Worm (Caenorhabditis elegans) whole organism, young adult: ENCODE measurements around the gene F46G11.2.

Experiments
- B0035.1 ChIP-seq: sonication (generic microtip); optimal IDR thresholded peaks from 2 replicates; lab custom pipeline; 2016; ENCODE audit warnings: missing genetic modification characterization, mild to moderate bottlenecking, missing compliant biosample characterization, missing genotype, missing genetic modification reagents
- B0261.1 ChIP-seq: sonication (generic microtip); optimal IDR thresholded peaks from 2 replicates; lab custom pipeline; 2016; ENCODE audit warnings: mild to moderate bottlenecking, missing genetic modification characterization, moderate library complexity, missing compliant biosample characterization
- C06A6.2 ChIP-seq: fragments of 200-800 bp; sonication (Bioruptor generic); conservative IDR thresholded peaks from 2 replicates; pipeline ENCODE4 v1.3.6; 2022; ENCODE audit warnings: missing genetic modification characterization, missing compliant biosample characterization
- F10E7.11 ChIP-seq: sonication (generic microtip); optimal IDR thresholded peaks from 2 replicates; lab custom pipeline; 2017; ENCODE audit warnings: mild to moderate bottlenecking, missing genetic modification characterization, moderate library complexity, missing compliant biosample characterization
- F22D6.2 ChIP-seq: sonication (generic microtip); optimal IDR thresholded peaks from 2 replicates; lab custom pipeline; 2016; ENCODE audit warnings: mild to moderate bottlenecking, missing genetic modification characterization, missing compliant biosample characterization
- F55B11.4 ChIP-seq: sonication (generic microtip); optimal IDR thresholded peaks from 2 replicates; lab custom pipeline; 2016; ENCODE audit warnings: missing compliant biosample characterization, missing genetic modification characterization, borderline replicate concordance; ENCODE audit not compliant: insufficient read depth
- K11D2.4 ChIP-seq: fragments of 200-800 bp; sonication (Bioruptor generic); IDR thresholded peaks from 2 replicates; pipeline ENCODE4 v1.3.6; 2022; ENCODE audit warnings: missing genetic modification reagents, missing genetic modification characterization, missing compliant biosample characterization
- T07F8.4 ChIP-seq: sonication (generic microtip); optimal IDR thresholded peaks from 2 replicates; lab custom pipeline; 2016; ENCODE audit warnings: mild to moderate bottlenecking, missing genetic modification characterization, moderate library complexity, missing compliant biosample characterization
- Y53G8AR.9 ChIP-seq: fragments of 200-800 bp; sonication (Bioruptor generic); conservative IDR thresholded peaks from 2 replicates; pipeline ENCODE4 v1.3.6; 2022; ENCODE audit warnings: missing genetic modification reagents, missing genetic modification characterization, missing compliant biosample characterization
- Y95B8A.8 ChIP-seq: fragments of 200-800 bp; sonication (Bioruptor generic); IDR thresholded peaks from 2 replicates; pipeline ENCODE4 v1.3.6; 2022; ENCODE audit warnings: missing genetic modification reagents, missing genetic modification characterization, missing compliant biosample characterization
- akir-1 ChIP-seq: fragments of 200-800 bp; sonication (Bioruptor generic); optimal IDR thresholded peaks from 2 replicates; lab custom pipeline; 2018; ENCODE audit warnings: mild to moderate bottlenecking, missing genetic modification characterization, moderate library complexity, missing compliant biosample characterization
- aptf-2 ChIP-seq: fragments of 200-800 bp; sonication (Bioruptor generic); conservative IDR thresholded peaks from 2 replicates; pipeline ENCODE4 v1.3.6; 2022; ENCODE audit warnings: missing genetic modification reagents, missing genetic modification characterization, missing compliant biosample characterization
- athp-1 ChIP-seq: sonication (generic microtip); optimal IDR thresholded peaks from 2 replicates; lab custom pipeline; 2017; ENCODE audit warnings: mild to moderate bottlenecking, missing genetic modification characterization, missing compliant biosample characterization
- attf-5 ChIP-seq: fragments of 200-800 bp; sonication (Bioruptor generic); optimal IDR thresholded peaks from 2 replicates; lab custom pipeline; 2018; ENCODE audit warnings: mild to moderate bottlenecking, missing genetic modification characterization, missing compliant biosample characterization
- attf-6 ChIP-seq: fragments of 200-800 bp; sonication (Bioruptor generic); IDR thresholded peaks from 2 replicates; pipeline ENCODE4 v1.3.6; 2022; ENCODE audit warnings: missing genetic modification reagents, missing genetic modification characterization, missing compliant biosample characterization
- cebp-1 ChIP-seq, 2 experiments: fragments of 200-800 bp in 1 of 2; sonication (Bioruptor generic) in 1 of 2; sonication (generic microtip) in 1 of 2; IDR thresholded peaks in 1 of 2; optimal IDR thresholded peaks in 1 of 2; 2 replicates each; pipeline versions ENCODE4 v1.3.6 to Lab custom; 2017 to 2022; ENCODE audit warnings: missing compliant biosample characterization in 2 of 2, missing genetic modification characterization in 2 of 2, mild to moderate bottlenecking in 1 of 2, missing genetic modification reagents in 1 of 2, moderate library complexity in 1 of 2
- ceh-100 ChIP-seq: fragments of 200-800 bp; sonication (Bioruptor generic); IDR thresholded peaks from 2 replicates; pipeline ENCODE4 v1.3.6; 2022; ENCODE audit warnings: missing genetic modification reagents, missing genetic modification characterization, missing compliant biosample characterization
- ceh-58 ChIP-seq: fragments of 200-800 bp; sonication (Bioruptor generic); IDR thresholded peaks from 2 replicates; pipeline ENCODE4 v1.3.6; 2022; ENCODE audit warnings: missing genetic modification characterization, missing compliant biosample characterization
- ceh-91 ChIP-seq: fragments of 200-800 bp; sonication (Bioruptor generic); IDR thresholded peaks from 2 replicates; pipeline ENCODE4 v1.3.6; 2022; ENCODE audit warnings: missing genetic modification reagents, missing genetic modification characterization, missing compliant biosample characterization
- dox-1 ChIP-seq: fragments of 200-800 bp; sonication (Bioruptor generic); IDR thresholded peaks from 2 replicates; pipeline ENCODE4 v1.3.6; 2022; ENCODE audit warnings: missing genetic modification reagents, missing genetic modification characterization, missing compliant biosample characterization
- dpff-1 ChIP-seq: sonication (generic microtip); optimal IDR thresholded peaks from 2 replicates; lab custom pipeline; 2017; ENCODE audit warnings: mild to moderate bottlenecking, missing genetic modification characterization, missing compliant biosample characterization
- dpl-1 ChIP-seq: fragments of 150-350 bp; optimal IDR thresholded peaks from 2 replicates; lab custom pipeline; 2014; ENCODE audit warnings: missing biosample characterization, missing genetic modification reagents, missing genetic modification characterization
- efl-1 ChIP-seq: fragments of 150-350 bp; optimal IDR thresholded peaks from 2 replicates; lab custom pipeline; 2014; ENCODE audit warnings: missing biosample characterization, missing genetic modification reagents, missing genetic modification characterization
- egl-44 ChIP-seq: fragments of 200-800 bp; sonication (Bioruptor generic); IDR thresholded peaks from 2 replicates; pipeline ENCODE4 v1.3.6; 2022; ENCODE audit warnings: missing genetic modification reagents, missing genetic modification characterization, missing compliant biosample characterization
- egrh-3 ChIP-seq: fragments of 200-800 bp; sonication (Bioruptor generic); IDR thresholded peaks from 2 replicates; pipeline ENCODE4 v1.3.6; 2022; ENCODE audit warnings: missing genetic modification reagents, missing genetic modification characterization, missing compliant biosample characterization
- fkh-3 ChIP-seq: sonication (generic microtip); optimal IDR thresholded peaks from 2 replicates; lab custom pipeline; 2016; ENCODE audit warnings: mild to moderate bottlenecking, missing genetic modification characterization, missing compliant biosample characterization
- hlh-26 ChIP-seq: fragments of 200-800 bp; sonication (Bioruptor generic); conservative IDR thresholded peaks from 2 replicates; pipeline ENCODE4 v1.3.6; 2022; ENCODE audit warnings: missing genetic modification reagents, missing genetic modification characterization, missing compliant biosample characterization
- hmg-1.2 ChIP-seq: fragments of 200-800 bp; sonication (Bioruptor generic); IDR thresholded peaks from 2 replicates; pipeline ENCODE4 v1.3.6; 2022; ENCODE audit warnings: missing genetic modification reagents, missing genetic modification characterization, missing compliant biosample characterization
- lin-26 ChIP-seq: fragments of 200-800 bp; sonication (Bioruptor generic); IDR thresholded peaks from 2 replicates; pipeline ENCODE4 v1.3.6; 2022; ENCODE audit warnings: missing genetic modification reagents, missing genetic modification characterization, missing compliant biosample characterization
- lin-54 ChIP-seq: fragments of 200-800 bp; sonication (Bioruptor generic); optimal IDR thresholded peaks from 2 replicates; lab custom pipeline; 2018; ENCODE audit warnings: mild to moderate bottlenecking, missing genetic modification characterization, missing compliant biosample characterization
- lsl-1 ChIP-seq: fragments of 200-800 bp; sonication (Bioruptor generic); optimal IDR thresholded peaks from 2 replicates; lab custom pipeline; 2018; ENCODE audit warnings: mild to moderate bottlenecking, missing genetic modification characterization, moderate library complexity, missing compliant biosample characterization
- lsy-27 ChIP-seq: sonication (generic microtip); optimal IDR thresholded peaks from 2 replicates; lab custom pipeline; 2017; ENCODE audit warnings: missing genetic modification characterization, mild to moderate bottlenecking, missing compliant biosample characterization, antibody characterized with exemption, missing genotype, borderline replicate concordance; ENCODE audit not compliant: insufficient read depth
- mxl-1 ChIP-seq: sonication (generic microtip); optimal IDR thresholded peaks from 2 replicates; lab custom pipeline; 2016; ENCODE audit warnings: missing genetic modification characterization, missing compliant biosample characterization
- nhr-120 ChIP-seq: fragments of 200-800 bp; sonication (Bioruptor generic); IDR thresholded peaks from 2 replicates; pipeline ENCODE4 v1.3.6; 2022; ENCODE audit warnings: missing genetic modification characterization, missing compliant biosample characterization
- nhr-179 ChIP-seq: sonication (generic microtip); optimal IDR thresholded peaks from 2 replicates; lab custom pipeline; 2016; ENCODE audit warnings: mild to moderate bottlenecking, missing genetic modification characterization, missing compliant biosample characterization
- nhr-27 ChIP-seq: fragments of 200-800 bp; sonication (Bioruptor generic); optimal IDR thresholded peaks from 2 replicates; lab custom pipeline; 2018; ENCODE audit warnings: mild to moderate bottlenecking, missing genetic modification characterization, moderate library complexity, missing compliant biosample characterization
- rec-8 ChIP-seq, 2 experiments: sonication (generic microtip); optimal IDR thresholded peaks; 2 replicates each; lab custom pipeline; 2016; ENCODE audit warnings: mild to moderate bottlenecking in 2 of 2, missing genetic modification characterization in 2 of 2, missing genetic modification reagents in 2 of 2, missing genotype in 2 of 2, missing biosample characterization in 1 of 2, missing compliant biosample characterization in 1 of 2, moderate library complexity in 1 of 2
- rpc-1 ChIP-seq, 2 experiments: fragments of 150-350 bp in 1 of 2; sonication (generic microtip) in 1 of 2; optimal IDR thresholded peaks; 2 replicates each; lab custom pipeline; 2014 to 2018; ENCODE audit warnings: missing biosample characterization in 1 of 2, missing genetic modification characterization in 1 of 2, missing genetic modification reagents in 1 of 2, missing genotype in 1 of 2
- sdz-38 ChIP-seq: sonication (generic microtip); optimal IDR thresholded peaks from 2 replicates; lab custom pipeline; 2016; ENCODE audit warnings: missing genotype, missing genetic modification characterization, missing compliant biosample characterization
- tlf-1 ChIP-seq: fragments of 200-800 bp; sonication (Bioruptor generic); optimal IDR thresholded peaks from 2 replicates; lab custom pipeline; 2018; ENCODE audit warnings: mild to moderate bottlenecking, missing genetic modification characterization, missing compliant biosample characterization
- xnd-1 ChIP-seq: sonication (generic microtip); optimal IDR thresholded peaks from 2 replicates; lab custom pipeline; 2016; ENCODE audit warnings: missing genotype, missing genetic modification reagents, missing genetic modification characterization, missing compliant biosample characterization
- ztf-26 ChIP-seq: sonication (generic microtip); optimal IDR thresholded peaks from 2 replicates; lab custom pipeline; 2017; ENCODE audit warnings: missing genetic modification characterization, missing compliant biosample characterization

The F46G11.2 gene

DNA sequence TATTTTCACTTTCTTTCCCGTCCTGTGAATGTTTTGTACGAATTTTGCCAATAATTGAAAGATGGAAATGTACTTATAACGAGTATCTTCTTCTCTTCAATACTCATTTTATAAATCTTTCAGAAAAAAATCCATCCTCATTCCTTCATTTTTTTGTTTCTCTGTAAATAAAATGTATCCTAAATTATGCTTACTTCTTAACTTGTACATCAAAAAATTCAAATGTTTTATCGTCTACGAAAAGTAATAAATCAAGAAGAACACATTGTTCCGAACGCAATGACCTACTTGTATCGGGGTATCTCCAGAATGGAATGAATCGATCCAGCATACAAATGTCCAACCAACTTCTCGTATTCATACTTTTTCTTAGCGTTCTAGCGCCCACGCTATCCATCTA lies 1.8 kb upstream of the F46G11.2 start, which contains the start of gene F46G11.6:
Gene F46G11.6, plus strand, starts transcription at position 301 of the 400 bp plus-strand sequence.
- TF ChIP-seq hmg-1.2 (GFP tag; lab: Robert Waterston, UW), result no peak
- no peak for TF ChIP-seq Y53G8AR.9 (GFP tag; lab: Robert Waterston, UW)
- no peak for TF ChIP-seq B0035.1 (tag; lab: Kevin White, UChicago)
- no peak for TF ChIP-seq ztf-26 (tag; lab: Kevin White, UChicago)
- TF ChIP-seq athp-1, result no peak
- TF ChIP-seq nhr-179 (tag; lab: Kevin White, UChicago), result no peak
- TF ChIP-seq cebp-1 (GFP tag; IDR thresholded peaks at IDR 0.05; lab: Robert Waterston, UW), result no peak
- TF ChIP-seq cebp-1 (tag; optimal IDR thresholded peaks at IDR 0.05; lab: Kevin White, UChicago), result no peak
- TF ChIP-seq T07F8.4 (tag; lab: Kevin White, UChicago), result no peak
- TF ChIP-seq tlf-1 (GFP tag; lab: Kevin White, UChicago), result no peak
- no peak for TF ChIP-seq dpl-1 (GFP tag; lab: Kevin White, UChicago)
- TF ChIP-seq fkh-3, result no peak
- no peak for TF ChIP-seq attf-5
- TF ChIP-seq aptf-2 (GFP tag; lab: Robert Waterston, UW), result no peak
- no peak for TF ChIP-seq F55B11.4 (tag; lab: Kevin White, UChicago)
- no peak for TF ChIP-seq ceh-58
- no peak for TF ChIP-seq xnd-1
- no peak for TF ChIP-seq dpff-1 (tag; lab: Kevin White, UChicago)
- no peak for TF ChIP-seq lsl-1 (GFP tag; lab: Kevin White, UChicago)
- no peak for TF ChIP-seq C06A6.2 (GFP tag; lab: Robert Waterston, UW)
- TF ChIP-seq akir-1 (GFP tag; lab: Kevin White, UChicago), result no peak

DNA sequence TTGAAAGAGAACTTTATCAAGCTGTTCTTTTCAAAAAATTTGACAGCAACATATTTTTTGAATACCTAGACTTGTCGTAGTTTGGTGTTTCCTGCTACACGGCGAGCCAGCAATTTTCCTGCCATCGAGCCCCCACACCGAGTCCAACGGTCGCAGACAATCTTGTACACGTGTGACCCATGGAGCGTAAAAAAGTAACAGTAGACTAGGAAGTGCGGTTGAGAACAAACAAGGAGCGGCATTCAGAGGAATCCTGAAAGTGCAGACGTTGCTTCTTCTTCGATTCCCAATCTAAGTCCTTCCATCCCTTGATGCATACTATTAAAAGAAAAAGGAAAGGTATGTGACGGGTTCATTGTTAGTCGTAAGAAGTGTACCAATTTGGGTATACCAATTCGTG lies 3.0 kb downstream of the F46G11.2 start, which contains the start of gene twnk-1:
Gene twnk-1, plus strand, starts transcription at position 301 of the 400 bp plus-strand sequence.
- TF ChIP-seq F22D6.2 (no peak), ceh-91 (no peak), F55B11.4 (tag; lab: Kevin White, UChicago) (no peak), ceh-100 (no peak)
- TF ChIP-seq, all 124 proteins: peak for 0

DNA sequence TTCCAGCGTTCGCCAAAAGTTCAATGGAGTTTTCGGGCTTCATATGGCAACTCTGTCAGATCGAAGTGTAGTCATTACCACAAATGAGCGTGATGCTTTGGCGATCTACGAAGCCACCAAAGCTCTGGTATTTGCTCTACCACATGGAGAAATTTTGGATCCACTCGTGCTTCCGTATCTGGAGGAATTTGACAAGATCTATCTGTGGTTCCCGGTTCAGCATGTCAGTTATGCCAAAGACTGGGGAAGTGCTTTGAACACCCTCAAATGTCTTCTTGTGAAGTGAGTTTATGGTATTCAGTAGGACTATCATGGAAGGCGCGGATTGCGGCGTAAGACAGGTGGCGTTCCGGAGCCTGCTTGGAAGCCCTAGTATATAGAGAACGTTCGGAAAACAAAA lies 6.5 kb downstream of the F46G11.2 start:
- no peak for TF ChIP-seq nhr-27 (tag; lab: Kevin White, UChicago)

DNA sequence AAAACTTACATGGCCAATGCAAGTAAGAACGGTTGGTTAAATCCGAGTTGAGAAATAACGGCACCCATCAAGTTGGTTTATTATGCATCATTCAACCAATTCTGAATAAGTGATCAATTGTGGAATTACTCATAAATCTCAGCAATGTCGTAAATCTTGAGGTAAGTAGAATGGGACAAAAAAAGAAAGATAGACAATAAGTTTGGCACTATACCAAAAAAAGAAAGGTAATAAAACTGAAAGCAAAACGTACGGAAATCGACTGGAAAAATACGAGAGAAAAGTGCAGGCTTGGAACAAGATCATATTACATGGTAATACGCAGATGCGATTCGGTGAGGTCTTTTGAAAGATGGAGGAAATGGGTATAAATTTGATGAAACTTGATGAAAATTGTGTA lies 10.7 kb downstream of the F46G11.2 start, which contains the start of gene F46G11.4:
Gene F46G11.4, minus strand, starts transcription at position 101 of the 400 bp plus-strand sequence.
- TF ChIP-seq egrh-3 (GFP tag; lab: Robert Waterston, UW) (no peak), attf-6 (GFP tag; lab: Robert Waterston, UW) (no peak)

DNA sequence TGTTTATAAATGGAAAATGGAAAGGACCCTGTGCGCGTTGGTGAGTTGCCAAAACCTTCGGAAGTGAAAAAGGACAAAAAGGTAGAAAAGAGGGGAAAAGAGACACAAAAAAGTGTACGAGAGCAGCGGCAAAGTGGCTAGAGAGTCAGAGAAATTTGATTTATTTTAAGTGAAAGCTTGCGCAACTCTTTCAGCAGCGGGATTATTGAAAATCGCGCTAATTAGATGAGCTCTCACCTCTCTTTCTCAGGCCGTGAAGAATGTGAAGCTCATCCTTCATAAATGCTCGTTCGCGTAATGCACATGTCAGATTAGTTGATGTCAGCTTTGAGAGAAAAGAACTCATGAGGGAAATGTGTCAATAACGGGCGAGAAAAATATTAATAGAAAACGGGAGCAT lies 11.3 kb downstream of the F46G11.2 start:
- TF ChIP-seq mxl-1 (tag; lab: Kevin White, UChicago) (no peak), hlh-26 (GFP tag; lab: Robert Waterston, UW) (no peak), lin-26 (no peak), rpc-1 (optimal IDR thresholded peaks at IDR 0.05; lab: Kevin White, UChicago) (no peak), rpc-1 (tag; optimal IDR thresholded peaks at IDR 0.05; lab: Kevin White, UChicago) (no peak), B0261.1 (no peak), F22D6.2 (no peak), lin-54 (GFP tag; lab: Kevin White, UChicago) (no peak), dox-1 (GFP tag; lab: Robert Waterston, UW) (no peak), Y95B8A.8 (GFP tag; lab: Robert Waterston, UW) (no peak), aptf-2 (GFP tag; lab: Robert Waterston, UW) (no peak), lsy-27 (no peak), F10E7.11 (tag; lab: Kevin White, UChicago) (no peak), K11D2.4 (GFP tag; lab: Robert Waterston, UW) (no peak), efl-1 (GFP tag; lab: Kevin White, UChicago) (no peak), sdz-38 (tag; lab: Kevin White, UChicago) (no peak), nhr-120 (no peak), egl-44 (no peak), rec-8 (tag; optimal IDR thresholded peaks at IDR 0.05; lab: Kevin White, UChicago) (no peak), nhr-179 (tag; lab: Kevin White, UChicago) (no peak)
